Fruit fly (Drosophila melanogaster): Measurements from ENCODE around the gene CG3982.

CG3982 gene

DNA sequence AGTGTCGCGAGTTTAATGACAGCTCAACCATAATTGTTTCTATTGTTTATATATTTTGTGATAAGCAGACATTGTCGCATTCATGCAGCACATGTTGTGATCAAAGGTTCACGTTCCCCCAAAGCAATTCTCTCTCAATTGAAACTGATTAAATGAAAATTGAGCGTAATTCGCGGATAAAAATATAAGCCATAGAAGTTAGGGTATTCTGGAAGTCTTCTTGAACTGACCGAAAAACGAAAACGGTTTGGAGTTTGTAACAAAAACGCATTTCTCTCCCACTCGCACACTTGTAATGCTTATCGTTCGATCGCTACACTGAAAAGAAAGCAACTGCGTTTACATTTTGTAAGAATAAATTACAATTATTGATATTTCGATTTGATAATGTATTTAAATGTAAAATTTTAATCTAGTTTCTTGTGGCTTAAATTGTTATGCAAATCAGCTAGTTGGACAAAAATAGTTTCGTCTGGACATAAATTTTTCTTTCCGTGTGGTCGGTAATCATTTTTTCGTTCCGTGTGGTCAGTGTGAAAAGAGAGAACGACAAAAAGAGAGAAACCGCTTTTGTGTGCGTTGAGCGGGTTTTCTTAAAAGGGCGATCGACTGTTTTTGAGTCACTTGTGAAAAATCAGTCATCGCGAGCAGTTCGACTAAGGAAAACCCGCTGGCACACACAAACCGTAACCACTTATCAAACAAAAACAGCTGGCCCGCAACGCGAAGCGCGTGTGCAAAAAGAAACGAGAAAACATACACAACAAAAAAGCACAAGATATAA is 5.6 kb upstream of the CG3982 start, which contains the start of gene aay (continued):
- TF ChIP-seq nmo (GFP tag; optimal IDR thresholded peaks at IDR 0.05): peak; percentile 99
- TF ChIP-seq tll (GFP tag; optimal IDR thresholded peaks at IDR 0.05): peak; percentile 19 to 83
- peak; percentile 99 for TF ChIP-seq grau (tag; optimal IDR thresholded peaks at IDR 0.05)
- TF ChIP-seq PHDP (tag; optimal IDR thresholded peaks at IDR 0.05): peak; percentile 99
- peak; percentile 99 for TF ChIP-seq CG7556 (GFP tag; optimal IDR thresholded peaks at IDR 0.05)
- peak; percentile 97 for TF ChIP-seq CG2889 (GFP tag; IDR thresholded peaks at IDR 0.05)
- peak; percentile 99 for TF ChIP-seq Bteb2 (GFP tag; optimal IDR thresholded peaks at IDR 0.05)
- peak; percentile 98 for TF ChIP-seq CG16815 (GFP tag; optimal IDR thresholded peaks at IDR 0.05)
- no peak for TF ChIP-seq yki (optimal IDR thresholded peaks at IDR 0.05)

DNA sequence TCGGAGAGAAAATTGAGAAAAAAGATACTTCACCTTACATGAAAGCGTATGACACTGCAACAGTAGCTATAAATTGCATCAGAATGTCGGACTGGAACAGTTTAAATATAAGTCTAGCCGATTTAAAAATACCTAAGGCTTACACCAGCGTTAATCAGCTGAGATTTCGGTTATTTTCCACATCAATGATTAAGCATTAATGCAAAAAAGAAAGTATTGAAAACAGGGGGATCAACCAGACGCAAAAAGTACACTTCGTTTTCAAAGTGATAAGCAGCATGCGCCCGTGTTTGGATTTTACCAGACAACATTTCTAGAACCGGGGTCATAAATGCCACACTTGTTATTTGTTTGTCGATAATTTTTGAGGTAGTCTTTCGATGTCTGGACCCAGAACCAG is 4.9 kb upstream of the CG3982 start:
- TF ChIP-seq cad (GFP tag; optimal IDR thresholded peaks at IDR 0.05) (peak; percentile 13), CG15479 (GFP tag; optimal IDR thresholded peaks at IDR 0.05) (peak; percentile 59), Adf1 (GFP tag; IDR thresholded peaks at IDR 0.05) (no peak)

DNA sequence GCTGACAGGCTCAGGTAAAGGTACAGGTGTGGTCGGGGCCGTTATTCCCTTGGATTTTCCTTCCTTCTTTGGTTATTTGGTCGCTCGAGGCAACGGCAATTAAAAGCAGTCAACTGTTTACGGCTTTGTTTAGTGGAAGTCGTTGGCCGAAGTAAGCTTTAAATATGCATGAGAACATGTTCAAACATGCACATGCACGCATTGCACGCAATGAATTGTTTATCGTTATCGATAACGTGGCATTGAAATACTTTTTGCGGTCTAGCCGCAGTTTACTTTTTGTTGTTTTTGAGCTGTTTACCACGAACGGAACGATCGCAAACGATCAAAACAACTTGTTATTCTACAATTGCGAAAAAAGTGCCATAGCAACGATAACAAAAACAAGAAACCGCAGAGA is 4.4 kb upstream of the CG3982 start:
- TF ChIP-seq CG17912 (GFP tag; optimal IDR thresholded peaks at IDR 0.05): no peak
- TF ChIP-seq gt (GFP tag; IDR thresholded peaks at IDR 0.05): no peak
- TF ChIP-seq CG3838 (GFP tag; optimal IDR thresholded peaks at IDR 0.05): no peak
- no peak for TF ChIP-seq CG34224 (GFP tag; IDR thresholded peaks at IDR 0.05; ENCODE audit: partially characterized antibody)
- peak; percentile 77 for TF ChIP-seq ac (GFP tag; optimal IDR thresholded peaks at IDR 0.05)
- TF ChIP-seq CG2712 (tag; optimal IDR thresholded peaks at IDR 0.05): no peak
- no peak for TF ChIP-seq Rfx (GFP tag; IDR thresholded peaks at IDR 0.05)
- peak in 1 of 2 experiments; percentile 20 for TF ChIP-seq tll (GFP tag; optimal IDR thresholded peaks at IDR 0.05)
- peak; percentile 98 for TF ChIP-seq p53 (GFP tag; optimal IDR thresholded peaks at IDR 0.05)
- no peak for TF ChIP-seq Antp (GFP tag; optimal IDR thresholded peaks at IDR 0.05)

DNA sequence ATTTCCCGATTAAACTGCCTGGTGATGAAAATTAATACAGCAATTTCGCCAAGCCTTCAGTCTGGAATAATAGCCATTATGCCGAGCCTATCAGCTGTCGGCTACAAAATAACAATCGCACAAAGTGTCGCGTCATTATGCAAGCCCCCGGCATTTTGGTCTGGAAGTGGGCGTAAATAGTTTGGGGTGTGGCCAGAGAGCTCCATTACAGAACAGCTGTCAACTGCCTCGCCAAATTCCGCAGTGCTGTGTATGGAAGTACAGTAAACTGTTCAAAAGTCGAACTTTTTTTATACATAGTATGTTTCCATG is 3.6 kb upstream of the CG3982 start:
- peak; percentile 39 for TF ChIP-seq grau (tag; optimal IDR thresholded peaks at IDR 0.05)
- TF ChIP-seq Pdp1 (GFP tag; optimal IDR thresholded peaks at IDR 0.05): peak in 1 of 2 experiments; percentile 52
- no peak for TF ChIP-seq ash1 (GFP tag; optimal IDR thresholded peaks at IDR 0.05)

DNA sequence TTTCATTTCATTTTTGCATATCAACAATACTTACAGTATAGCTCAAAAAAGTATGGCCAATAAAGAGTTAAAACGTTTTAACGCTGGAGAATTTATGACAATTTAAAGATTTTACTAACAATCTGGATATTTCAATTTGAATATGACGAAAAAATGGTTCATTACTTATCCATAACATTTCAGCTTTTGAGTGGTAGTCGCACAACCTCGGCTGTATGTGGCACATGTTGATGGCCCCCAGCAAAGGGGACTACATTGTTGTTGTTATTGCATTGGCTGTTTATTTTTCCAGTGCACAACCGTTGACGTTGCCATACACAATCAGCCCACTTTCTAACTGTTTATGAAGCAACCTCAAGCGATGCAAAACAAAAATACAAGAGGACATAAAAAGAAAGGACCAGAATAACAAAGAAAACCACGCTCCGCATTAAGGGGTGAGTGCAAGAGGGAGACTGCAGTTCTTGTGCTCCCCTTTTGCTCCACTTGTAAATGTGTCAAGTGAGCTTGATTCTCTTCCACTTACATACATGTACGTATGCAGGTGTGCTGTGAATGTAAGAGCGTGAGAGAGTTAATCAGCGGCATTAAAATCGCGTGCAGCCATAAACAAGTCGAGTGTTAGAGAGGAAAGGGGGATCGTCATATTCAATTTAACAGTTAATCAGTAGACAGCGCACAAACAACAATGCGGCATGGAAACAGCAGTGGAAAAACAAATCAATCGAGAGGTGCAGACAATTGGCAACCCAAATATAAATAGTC is 3.0 kb upstream of the CG3982 start:
- TF ChIP-seq stc (GFP tag; IDR thresholded peaks at IDR 0.05) (peak; percentile 54; the same call in 1 of the 2 replicates), CG13296 (GFP tag; optimal IDR thresholded peaks at IDR 0.05) (peak; percentile 26), CG8478 (optimal IDR thresholded peaks at IDR 0.05) (no peak), gce (GFP tag; IDR thresholded peaks at IDR 0.05) (no peak), CG1647 (GFP tag; optimal IDR thresholded peaks at IDR 0.05) (peak; percentile 22), CG4854 (GFP tag; optimal IDR thresholded peaks at IDR 0.05) (no peak), Side (GFP tag; optimal IDR thresholded peaks at IDR 0.05) (no peak), CG3163 (GFP tag; optimal IDR thresholded peaks at IDR 0.05) (no peak), Doc2 (GFP tag; IDR thresholded peaks at IDR 0.05) (no peak), D19A (tag; optimal IDR thresholded peaks at IDR 0.05) (peak; percentile 47), CG18476 (GFP tag; optimal IDR thresholded peaks at IDR 0.05) (no peak), CG8290 (GFP tag; optimal IDR thresholded peaks at IDR 0.05) (no peak), CG8290 (tag; optimal IDR thresholded peaks at IDR 0.05) (peak in 1 of 2 experiments; percentile 43), ranshi (GFP tag; IDR thresholded peaks at IDR 0.05) (no peak), tx (GFP tag; optimal IDR thresholded peaks at IDR 0.05) (peak; percentile 4), Dll (GFP tag; IDR thresholded peaks at IDR 0.05; ENCODE audit: partially characterized antibody) (no peak), Sin3A (optimal IDR thresholded peaks at IDR 0.05) (no peak), CG11247 (GFP tag; IDR thresholded peaks at IDR 0.05) (0 out of 2 replicates have a peak, but pooled peaks have one; percentile 19), pfk (GFP tag; optimal IDR thresholded peaks at IDR 0.05) (no peak), sug (tag; optimal IDR thresholded peaks at IDR 0.05) (peak; percentile 90), lmd (GFP tag; IDR thresholded peaks at IDR 0.05) (peak; percentile 41; the same call in 1 of the 2 replicates)

Data from whole organism, embryonic.